Fruit fly (Drosophila melanogaster): ENCODE data around the gene RpS14a.

DNA sequence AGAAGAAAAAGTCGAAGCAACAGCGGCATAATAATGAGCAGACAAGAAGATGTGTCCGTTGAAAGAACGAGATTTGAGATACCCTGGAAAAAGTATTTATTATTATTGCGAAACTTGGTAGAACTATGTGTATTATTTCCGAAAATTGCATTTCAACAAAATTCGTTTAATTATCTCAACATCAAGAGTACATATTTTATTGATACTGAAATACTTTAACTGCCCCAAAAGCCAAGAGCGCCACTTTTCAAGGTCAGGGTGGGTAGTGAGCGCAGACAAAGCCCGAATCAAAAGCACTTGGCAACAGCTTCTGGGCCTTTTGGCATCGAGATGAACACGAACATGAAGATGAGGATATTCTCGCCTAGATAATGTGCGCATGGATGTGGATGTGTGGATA, 45.7 kb downstream of the RpS14a start:
- no peak for TF ChIP-seq fd96Ca (GFP tag; IDR thresholded peaks at IDR 0.05)
- no peak for TF ChIP-seq EcR (GFP tag; optimal IDR thresholded peaks at IDR 0.05)
- TF ChIP-seq CG14655 (GFP tag; optimal IDR thresholded peaks at IDR 0.05): peak; percentile 58
- no peak for TF ChIP-seq CG4496 (GFP tag; IDR thresholded peaks at IDR 0.05)
- TF ChIP-seq D1 (tag; optimal IDR thresholded peaks at IDR 0.05): no peak
- TF ChIP-seq CG17806 (tag; optimal IDR thresholded peaks at IDR 0.05): peak; percentile 52
- peak; percentile 36 for TF ChIP-seq CG8301 (tag; optimal IDR thresholded peaks at IDR 0.05)
- TF ChIP-seq Pif1A (GFP tag; optimal IDR thresholded peaks at IDR 0.05): peak; percentile 26
- TF ChIP-seq gl (tag; optimal IDR thresholded peaks at IDR 0.05): no peak
